Worm (Caenorhabditis elegans) whole organism, L2 larva: ENCODE results near the gene R13H4.7.

Experiments used
- ZK546.5 ChIP-seq: sonication (generic microtip); optimal IDR thresholded peaks from 2 replicates; lab custom pipeline; 2017; ENCODE audit warnings: missing biosample characterization, missing genetic modification characterization
- blmp-1 ChIP-seq: sonication (generic microtip); optimal IDR thresholded peaks from 2 replicates; lab custom pipeline; 2017; ENCODE audit warnings: missing genetic modification characterization, mild to moderate bottlenecking, missing compliant biosample characterization, antibody characterized with exemption, moderate library complexity; ENCODE audit not compliant: insufficient read depth
- elt-3 ChIP-seq: sonication (generic microtip); optimal IDR thresholded peaks from 2 replicates; lab custom pipeline; 2017; ENCODE audit warnings: missing biosample characterization, missing genetic modification characterization
- fos-1 ChIP-seq: fragments of 150-350 bp; optimal IDR thresholded peaks from 2 replicates; lab custom pipeline; 2014; ENCODE audit warnings: missing biosample characterization, missing genetic modification characterization
- lin-39 ChIP-seq: fragments of 150-350 bp; optimal IDR thresholded peaks from 2 replicates; lab custom pipeline; 2014; ENCODE audit warnings: missing biosample characterization, missing genetic modification reagents, missing genetic modification characterization
- nhr-11 ChIP-seq: fragments of 150-350 bp; optimal IDR thresholded peaks from 2 replicates; lab custom pipeline; 2014; ENCODE audit warnings: missing biosample characterization, missing genetic modification characterization
- nhr-12 ChIP-seq: fragments of 150-350 bp; optimal IDR thresholded peaks from 2 replicates; lab custom pipeline; 2014; ENCODE audit warnings: missing biosample characterization, missing genetic modification characterization
- nhr-237 ChIP-seq: fragments of 150-350 bp; optimal IDR thresholded peaks from 2 replicates; lab custom pipeline; 2014; ENCODE audit warnings: missing biosample characterization, missing genetic modification characterization
- nhr-25 ChIP-seq: fragments of 150-350 bp; sonication (generic microtip); optimal IDR thresholded peaks from 3 replicates; lab custom pipeline; 2014; ENCODE audit warnings: missing biosample characterization, missing genetic modification characterization
- nhr-77 ChIP-seq: fragments of 150-350 bp; optimal IDR thresholded peaks from 2 replicates; lab custom pipeline; 2014; ENCODE audit warnings: missing biosample characterization, missing genetic modification characterization
- unc-62 ChIP-seq: fragments of 150-350 bp; optimal IDR thresholded peaks from 2 replicates; lab custom pipeline; 2014; ENCODE audit warnings: missing biosample characterization, missing genetic modification reagents, missing genetic modification characterization

DNA sequence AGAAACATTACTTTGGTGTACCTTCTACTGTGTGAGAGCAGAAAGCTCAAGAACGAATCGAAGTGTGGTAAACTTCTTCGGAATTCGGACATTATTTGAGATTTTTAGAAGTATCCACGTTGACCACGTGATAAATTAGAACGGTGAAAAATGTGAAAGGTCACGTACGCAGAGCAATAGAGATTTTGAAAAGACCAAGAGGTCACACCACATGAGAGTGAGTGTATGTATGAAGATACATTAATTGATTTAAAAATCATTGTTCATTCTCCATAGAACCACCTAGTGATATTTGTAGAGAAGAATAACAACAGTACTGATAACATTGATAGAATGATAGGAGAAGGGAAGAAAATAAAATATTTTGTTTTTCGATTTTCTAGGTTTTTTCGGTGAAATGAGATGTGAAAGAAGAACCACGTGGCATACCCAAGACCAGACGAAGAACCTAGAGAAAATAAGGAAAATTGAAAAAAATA lies 45.5 kb downstream of the R13H4.7 start, which contains the start of gene pyc-1:
- no peak for TF ChIP-seq nhr-12
- TF ChIP-seq nhr-77 = no peak
- no peak for TF ChIP-seq nhr-237 (tag; lab: Kevin White, UChicago)
- no peak for TF ChIP-seq blmp-1 (tag; lab: Kevin White, UChicago)
- no peak for TF ChIP-seq ZK546.5 (tag; lab: Kevin White, UChicago)
- no peak for TF ChIP-seq unc-62 (GFP tag; lab: Kevin White, UChicago)
- peak; percentile 32 for TF ChIP-seq fos-1 (tag; lab: Kevin White, UChicago)
- no peak for TF ChIP-seq lin-39 (tag; lab: Kevin White, UChicago)
- no peak for TF ChIP-seq elt-3 (tag; lab: Kevin White, UChicago)
- peak; percentile 59 for TF ChIP-seq nhr-25 (tag; lab: Kevin White, UChicago)
- TF ChIP-seq nhr-11 (tag; lab: Kevin White, UChicago) = no peak
